Worm (Caenorhabditis elegans) whole organism, young adult: ENCODE data around the gene faah-5.

ENCODE experiments used
- B0019.2 ChIP-seq: fragments of 200-800 bp; sonication (Bioruptor generic); conservative IDR thresholded peaks from 2 replicates; pipeline ENCODE4 v1.3.6; 2022; ENCODE audit warnings: missing genetic modification reagents, missing genetic modification characterization, missing compliant biosample characterization
- B0035.1 ChIP-seq: sonication (generic microtip); optimal IDR thresholded peaks from 2 replicates; lab custom pipeline; 2016; ENCODE audit warnings: missing genetic modification characterization, mild to moderate bottlenecking, missing compliant biosample characterization, missing genotype, missing genetic modification reagents
- B0336.3 ChIP-seq: fragments of 200-800 bp; sonication (Bioruptor generic); IDR thresholded peaks from 2 replicates; pipeline ENCODE4 v1.3.6; 2022; ENCODE audit warnings: missing genetic modification characterization, missing compliant biosample characterization
- C17E4.6 ChIP-seq: fragments of 200-800 bp; sonication (Bioruptor generic); IDR thresholded peaks from 2 replicates; pipeline ENCODE4 v1.3.6; 2022; ENCODE audit warnings: missing genetic modification reagents, missing genetic modification characterization, missing compliant biosample characterization
- F33H1.4 ChIP-seq: fragments of 200-800 bp; sonication (Bioruptor generic); IDR thresholded peaks from 2 replicates; pipeline ENCODE4 v1.3.6; 2022; ENCODE audit warnings: missing genetic modification reagents, missing genetic modification characterization, missing compliant biosample characterization
- F55B11.4 ChIP-seq: sonication (generic microtip); optimal IDR thresholded peaks from 2 replicates; lab custom pipeline; 2016; ENCODE audit warnings: missing compliant biosample characterization, missing genetic modification characterization, borderline replicate concordance; ENCODE audit not compliant: insufficient read depth
- F57A8.1 ChIP-seq: fragments of 200-800 bp; sonication (Bioruptor generic); optimal IDR thresholded peaks from 2 replicates; lab custom pipeline; 2018; ENCODE audit warnings: mild to moderate bottlenecking, missing genetic modification characterization, moderate library complexity, missing compliant biosample characterization
- F57C9.4 ChIP-seq: sonication (generic microtip); optimal IDR thresholded peaks from 2 replicates; lab custom pipeline; 2017; ENCODE audit warnings: mild to moderate bottlenecking, missing genetic modification characterization, missing compliant biosample characterization
- K11D2.4 ChIP-seq: fragments of 200-800 bp; sonication (Bioruptor generic); IDR thresholded peaks from 2 replicates; pipeline ENCODE4 v1.3.6; 2022; ENCODE audit warnings: missing genetic modification reagents, missing genetic modification characterization, missing compliant biosample characterization
- T07F8.4 ChIP-seq: sonication (generic microtip); optimal IDR thresholded peaks from 2 replicates; lab custom pipeline; 2016; ENCODE audit warnings: mild to moderate bottlenecking, missing genetic modification characterization, moderate library complexity, missing compliant biosample characterization
- T26A5.8 ChIP-seq: sonication (generic microtip); optimal IDR thresholded peaks from 2 replicates; lab custom pipeline; 2016; ENCODE audit warnings: missing genetic modification characterization, missing compliant biosample characterization
- Y53F4B.3 ChIP-seq: fragments of 200-800 bp; sonication (Bioruptor generic); IDR thresholded peaks from 2 replicates; pipeline ENCODE4 v1.3.6; 2022; ENCODE audit warnings: missing genetic modification reagents, missing genetic modification characterization, missing compliant biosample characterization
- Y95B8A.8 ChIP-seq: fragments of 200-800 bp; sonication (Bioruptor generic); IDR thresholded peaks from 2 replicates; pipeline ENCODE4 v1.3.6; 2022; ENCODE audit warnings: missing genetic modification reagents, missing genetic modification characterization, missing compliant biosample characterization
- athp-1 ChIP-seq: sonication (generic microtip); optimal IDR thresholded peaks from 2 replicates; lab custom pipeline; 2017; ENCODE audit warnings: mild to moderate bottlenecking, missing genetic modification characterization, missing compliant biosample characterization
- bed-2 ChIP-seq: fragments of 200-800 bp; sonication (Bioruptor generic); IDR thresholded peaks from 2 replicates; pipeline ENCODE4 v1.3.6; 2022; ENCODE audit warnings: missing genetic modification reagents, missing genetic modification characterization, missing compliant biosample characterization
- ceh-40 ChIP-seq: fragments of 200-800 bp; sonication (Bioruptor generic); IDR thresholded peaks from 2 replicates; pipeline ENCODE4 v1.3.6; 2022; ENCODE audit warnings: missing genetic modification characterization, missing compliant biosample characterization
- chd-7 ChIP-seq: sonication (generic microtip); optimal IDR thresholded peaks from 2 replicates; lab custom pipeline; 2016; ENCODE audit warnings: mild to moderate bottlenecking, missing genetic modification characterization, moderate library complexity, missing compliant biosample characterization
- dpff-1 ChIP-seq: sonication (generic microtip); optimal IDR thresholded peaks from 2 replicates; lab custom pipeline; 2017; ENCODE audit warnings: mild to moderate bottlenecking, missing genetic modification characterization, missing compliant biosample characterization
- dpl-1 ChIP-seq: fragments of 150-350 bp; optimal IDR thresholded peaks from 2 replicates; lab custom pipeline; 2014; ENCODE audit warnings: missing biosample characterization, missing genetic modification reagents, missing genetic modification characterization
- efl-1 ChIP-seq: fragments of 150-350 bp; optimal IDR thresholded peaks from 2 replicates; lab custom pipeline; 2014; ENCODE audit warnings: missing biosample characterization, missing genetic modification reagents, missing genetic modification characterization
- egl-18 ChIP-seq: fragments of 200-800 bp; sonication (Bioruptor generic); IDR thresholded peaks from 2 replicates; pipeline ENCODE4 v1.3.6; 2022; ENCODE audit warnings: missing genetic modification reagents, missing genetic modification characterization, missing compliant biosample characterization
- egrh-3 ChIP-seq: fragments of 200-800 bp; sonication (Bioruptor generic); IDR thresholded peaks from 2 replicates; pipeline ENCODE4 v1.3.6; 2022; ENCODE audit warnings: missing genetic modification reagents, missing genetic modification characterization, missing compliant biosample characterization
- fkh-3 ChIP-seq: sonication (generic microtip); optimal IDR thresholded peaks from 2 replicates; lab custom pipeline; 2016; ENCODE audit warnings: mild to moderate bottlenecking, missing genetic modification characterization, missing compliant biosample characterization
- hrde-1 ChIP-seq: sonication (generic microtip); optimal IDR thresholded peaks from 2 replicates; lab custom pipeline; 2016; ENCODE audit warnings: missing genetic modification characterization, mild to moderate bottlenecking, missing compliant biosample characterization, moderate library complexity, missing genotype, missing genetic modification reagents, borderline replicate concordance
- lin-35 ChIP-seq, 3 experiments: fragments of 150-350 bp in 2 of 3; sonication (generic microtip) in 1 of 3; optimal IDR thresholded peaks; 2 replicates each; lab custom pipeline; 2014 to 2018; ENCODE audit warnings: missing biosample characterization in 3 of 3, missing genetic modification characterization in 3 of 3, missing genetic modification reagents in 3 of 3
- lin-54 ChIP-seq: fragments of 200-800 bp; sonication (Bioruptor generic); optimal IDR thresholded peaks from 2 replicates; lab custom pipeline; 2018; ENCODE audit warnings: mild to moderate bottlenecking, missing genetic modification characterization, missing compliant biosample characterization
- lsy-27 ChIP-seq: sonication (generic microtip); optimal IDR thresholded peaks from 2 replicates; lab custom pipeline; 2017; ENCODE audit warnings: missing genetic modification characterization, mild to moderate bottlenecking, missing compliant biosample characterization, antibody characterized with exemption, missing genotype, borderline replicate concordance; ENCODE audit not compliant: insufficient read depth
- madf-3 ChIP-seq: fragments of 200-800 bp; sonication (Bioruptor generic); IDR thresholded peaks from 2 replicates; pipeline ENCODE4 v1.3.6; 2022; ENCODE audit warnings: missing genetic modification reagents, missing genetic modification characterization, missing compliant biosample characterization
- mcd-1 ChIP-seq: fragments of 200-800 bp; sonication (Bioruptor generic); IDR thresholded peaks from 2 replicates; pipeline ENCODE4 v1.3.6; 2022; ENCODE audit warnings: missing genetic modification reagents, missing genetic modification characterization, missing compliant biosample characterization
- mes-4 ChIP-seq: sonication (generic microtip); optimal IDR thresholded peaks from 2 replicates; lab custom pipeline; 2016; ENCODE audit warnings: missing genotype, missing genetic modification characterization, missing compliant biosample characterization
- nhr-179 ChIP-seq: sonication (generic microtip); optimal IDR thresholded peaks from 2 replicates; lab custom pipeline; 2016; ENCODE audit warnings: mild to moderate bottlenecking, missing genetic modification characterization, missing compliant biosample characterization
- nhr-27 ChIP-seq: fragments of 200-800 bp; sonication (Bioruptor generic); optimal IDR thresholded peaks from 2 replicates; lab custom pipeline; 2018; ENCODE audit warnings: mild to moderate bottlenecking, missing genetic modification characterization, moderate library complexity, missing compliant biosample characterization
- nhr-80 ChIP-seq: sonication (generic microtip); optimal IDR thresholded peaks from 2 replicates; lab custom pipeline; 2016; ENCODE audit warnings: missing genetic modification characterization, missing compliant biosample characterization
- pbrm-1 ChIP-seq: fragments of 200-800 bp; sonication (Bioruptor generic); IDR thresholded peaks from 2 replicates; pipeline ENCODE4 v1.3.6; 2022; ENCODE audit warnings: missing genetic modification reagents, missing genetic modification characterization, missing compliant biosample characterization
- rcor-1 ChIP-seq: fragments of 200-800 bp; sonication (Bioruptor generic); IDR thresholded peaks from 2 replicates; pipeline ENCODE4 v1.3.6; 2022; ENCODE audit warnings: missing genetic modification reagents, missing genetic modification characterization, missing compliant biosample characterization
- snpc-3.4 ChIP-seq: sonication (generic microtip); optimal IDR thresholded peaks from 2 replicates; lab custom pipeline; 2017; ENCODE audit warnings: missing genetic modification characterization, mild to moderate bottlenecking, missing compliant biosample characterization, antibody characterized with exemption, moderate library complexity, missing genotype, missing genetic modification reagents
- snpc-4 ChIP-seq, 5 experiments: fragments of 150-350 bp in 1 of 5; sonication (generic microtip) in 4 of 5; optimal IDR thresholded peaks; 2 replicates each; lab custom pipeline; 2014 to 2018; ENCODE audit warnings: missing genetic modification characterization in 5 of 5, missing biosample characterization in 3 of 5, antibody characterized with exemption in 2 of 5, mild to moderate bottlenecking in 2 of 5, missing compliant biosample characterization in 2 of 5, missing genotype in 2 of 5, moderate library complexity in 2 of 5, missing genetic modification reagents in 1 of 5
- somi-1 ChIP-seq: fragments of 200-800 bp; sonication (Bioruptor generic); optimal IDR thresholded peaks from 2 replicates; lab custom pipeline; 2018; ENCODE audit warnings: mild to moderate bottlenecking, missing genetic modification characterization, missing compliant biosample characterization
- sptf-2 ChIP-seq: fragments of 200-800 bp; sonication (Bioruptor generic); optimal IDR thresholded peaks from 2 replicates; lab custom pipeline; 2018; ENCODE audit warnings: mild to moderate bottlenecking, missing genetic modification characterization, missing compliant biosample characterization
- tbp1 ChIP-seq: fragments of 200-800 bp; sonication (Bioruptor generic); optimal IDR thresholded peaks from 2 replicates; lab custom pipeline; 2018; ENCODE audit warnings: mild to moderate bottlenecking, missing genetic modification characterization, missing compliant biosample characterization
- tlf-1 ChIP-seq: fragments of 200-800 bp; sonication (Bioruptor generic); optimal IDR thresholded peaks from 2 replicates; lab custom pipeline; 2018; ENCODE audit warnings: mild to moderate bottlenecking, missing genetic modification characterization, missing compliant biosample characterization
- unc-130 ChIP-seq: sonication (generic microtip); optimal IDR thresholded peaks from 2 replicates; lab custom pipeline; 2016; ENCODE audit warnings: missing genetic modification reagents, missing genetic modification characterization, missing compliant biosample characterization
- xnd-1 ChIP-seq: sonication (generic microtip); optimal IDR thresholded peaks from 2 replicates; lab custom pipeline; 2016; ENCODE audit warnings: missing genotype, missing genetic modification reagents, missing genetic modification characterization, missing compliant biosample characterization
- zfh-2 ChIP-seq: fragments of 200-800 bp; sonication (Bioruptor generic); conservative IDR thresholded peaks from 2 replicates; pipeline ENCODE4 v1.3.6; 2022; ENCODE audit warnings: missing genetic modification reagents, missing genetic modification characterization, missing compliant biosample characterization
- ztf-22 ChIP-seq: fragments of 200-800 bp; sonication (Bioruptor generic); optimal IDR thresholded peaks from 2 replicates; lab custom pipeline; 2018; ENCODE audit warnings: mild to moderate bottlenecking, missing genetic modification characterization, moderate library complexity, missing compliant biosample characterization
- ztf-26 ChIP-seq: sonication (generic microtip); optimal IDR thresholded peaks from 2 replicates; lab custom pipeline; 2017; ENCODE audit warnings: missing genetic modification characterization, missing compliant biosample characterization

The faah-5 gene

DNA sequence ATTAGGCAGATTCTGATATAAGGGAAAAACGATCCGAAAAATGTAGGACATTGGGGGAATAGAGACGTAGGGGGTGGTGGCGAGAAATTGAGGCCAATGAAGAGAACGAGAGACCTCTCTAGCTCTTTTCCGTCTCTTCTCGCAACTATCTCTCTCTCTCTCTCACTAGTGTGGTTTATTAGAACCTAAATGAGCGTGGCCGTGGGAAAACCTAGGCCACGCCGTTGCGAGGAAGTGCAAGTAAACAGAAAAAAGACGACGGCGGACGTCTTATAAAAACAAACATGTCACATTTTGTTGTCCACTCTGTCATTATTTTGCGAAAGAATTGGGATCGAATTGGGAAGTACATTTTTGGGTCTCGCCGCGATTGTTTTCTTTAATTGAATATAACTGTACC lies 21.2 kb downstream of the faah-5 start (continued):
- TF ChIP-seq lin-35 (GFP tag; optimal IDR thresholded peaks at IDR 0.05; lab: Kevin White, UChicago) (peak in 1 of 3 experiments; percentile 55), mes-4 (tag; lab: Kevin White, UChicago) (no peak), somi-1 (peak; percentile 44), ztf-26 (tag; lab: Kevin White, UChicago) (peak; percentile 18), egl-18 (GFP tag; lab: Robert Waterston, UW) (no peak), nhr-27 (tag; lab: Kevin White, UChicago) (no peak), C17E4.6 (GFP tag; lab: Robert Waterston, UW) (no peak), lsy-27 (tag; lab: Kevin White, UChicago) (no peak), madf-3 (GFP tag; lab: Robert Waterston, UW) (no peak), ceh-40 (GFP tag; lab: Robert Waterston, UW) (0 out of 2 replicates have a peak, but pooled peaks have one; percentile 28), fkh-3 (tag; lab: Kevin White, UChicago) (no peak), K11D2.4 (GFP tag; lab: Robert Waterston, UW) (0 out of 2 replicates have a peak, but pooled peaks have one; percentile 38), xnd-1 (tag; lab: Kevin White, UChicago) (no peak), B0019.2 (GFP tag; lab: Robert Waterston, UW) (no peak), Y53F4B.3 (GFP tag; lab: Robert Waterston, UW) (no peak), dpff-1 (no peak), nhr-179 (no peak), nhr-80 (tag; lab: Kevin White, UChicago) (peak; percentile 88), B0336.3 (GFP tag; lab: Robert Waterston, UW) (0 out of 2 replicates have a peak, but pooled peaks have one; percentile 16)

DNA sequence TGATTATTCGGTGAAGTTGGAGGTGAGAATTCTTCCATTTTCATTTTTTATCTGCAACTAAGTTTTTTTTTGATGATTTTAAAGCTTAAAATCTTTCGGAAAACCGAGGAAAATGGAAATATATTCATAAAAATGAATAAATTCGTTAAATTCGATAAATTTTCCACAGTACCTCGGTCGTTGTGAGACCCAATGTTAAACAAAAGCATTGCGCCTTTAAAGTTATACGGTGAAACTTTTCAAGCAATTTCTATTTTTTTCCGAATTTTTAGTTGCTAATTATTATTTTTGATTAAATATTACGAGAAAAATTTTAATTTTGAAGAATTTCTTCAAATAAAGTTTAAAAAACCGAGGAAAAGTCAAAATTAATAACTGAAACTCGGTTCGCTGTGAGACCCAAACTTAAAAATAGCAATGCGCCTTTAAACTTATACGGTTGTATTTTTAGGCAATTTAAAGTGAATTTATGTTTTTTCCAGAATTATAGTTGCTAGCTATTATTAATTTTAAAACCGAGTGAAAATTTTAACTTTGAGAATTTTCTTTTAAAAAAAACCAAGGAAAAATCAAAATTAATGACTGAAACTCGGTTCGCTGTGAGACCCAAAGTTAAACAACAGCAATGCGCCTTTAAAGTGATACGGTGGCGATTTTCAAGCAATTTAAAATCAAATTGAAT lies 21.9 kb downstream of the faah-5 start, which contains the start of gene taf-12:
Gene taf-12, minus strand, starts transcription at position 51 of the 682 bp plus-strand sequence.
- TF ChIP-seq efl-1 (GFP tag; lab: Kevin White, UChicago) (peak; percentile 36), bed-2 (GFP tag; lab: Robert Waterston, UW) (no peak), tbp1 (GFP tag; lab: Kevin White, UChicago) (peak; percentile 31), Y95B8A.8 (no peak), F33H1.4 (GFP tag; lab: Robert Waterston, UW) (peak; percentile 95), zfh-2 (no peak), pbrm-1 (0 out of 2 replicates have a peak, but pooled peaks have one; percentile 6), T07F8.4 (tag; lab: Kevin White, UChicago) (no peak), snpc-4 (GFP tag; optimal IDR thresholded peaks at IDR 0.05; lab: Kevin White, UChicago) (no peak), snpc-4 (tag; optimal IDR thresholded peaks at IDR 0.05; lab: Kevin White, UChicago) (peak in 2 of 4 experiments; percentile 17 to 36), egrh-3 (GFP tag; lab: Robert Waterston, UW) (no peak), F57C9.4 (no peak), snpc-3.4 (tag; lab: Kevin White, UChicago) (peak; percentile 7), B0035.1 (tag; lab: Kevin White, UChicago) (no peak), chd-7 (tag; lab: Kevin White, UChicago) (no peak), F55B11.4 (tag; lab: Kevin White, UChicago) (no peak), lin-54 (GFP tag; lab: Kevin White, UChicago) (peak; percentile 61), unc-130 (peak; percentile 31), rcor-1 (GFP tag; lab: Robert Waterston, UW) (no peak), mcd-1 (GFP tag; lab: Robert Waterston, UW) (0 out of 2 replicates have a peak, but pooled peaks have one; percentile 27), ztf-22 (GFP tag; lab: Kevin White, UChicago) (no peak), hrde-1 (tag; lab: Kevin White, UChicago) (peak; percentile 44), sptf-2 (no peak), T26A5.8 (no peak), athp-1 (tag; lab: Kevin White, UChicago) (peak; percentile 65), tlf-1 (peak; percentile 71), dpl-1 (GFP tag; lab: Kevin White, UChicago) (peak; percentile 13), F57A8.1 (GFP tag; lab: Kevin White, UChicago) (no peak), mes-4 (tag; lab: Kevin White, UChicago) (no peak)
